Fruit fly (Drosophila melanogaster): Measurements from ENCODE around the gene fw.
A peak's percentile ranks its signal among the peaks of the same experiment; 100 is the strongest.

The fw gene

DNA sequence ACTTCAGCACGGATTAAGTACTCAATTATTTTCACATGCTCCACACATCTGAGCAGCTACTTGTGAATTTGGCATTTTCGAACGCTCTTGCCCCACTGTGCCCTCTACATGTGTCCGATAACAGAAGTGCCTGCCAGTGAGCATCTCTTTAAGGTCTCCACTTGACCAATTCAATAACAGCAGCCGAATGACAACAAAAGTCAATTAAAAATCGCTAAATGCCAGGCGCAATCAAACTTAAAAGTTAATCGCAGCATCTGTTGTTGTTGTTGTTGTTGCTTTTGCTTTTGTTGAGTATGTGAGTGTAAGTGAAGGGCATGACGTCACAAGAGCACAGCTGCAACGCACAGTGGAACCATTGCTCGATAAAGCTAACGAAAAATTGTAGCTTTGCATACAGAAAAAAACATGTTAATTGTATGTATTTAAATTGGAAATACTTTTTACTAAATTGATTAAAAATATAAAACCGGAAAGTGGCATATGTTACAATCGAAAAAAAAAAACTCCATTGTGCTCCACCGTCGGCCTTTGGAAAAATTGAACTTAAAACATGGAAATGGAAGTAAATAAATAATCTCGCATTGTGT, 11.2 kb upstream of the fw start (continued):
- TF ChIP-seq CG9705 (GFP tag; optimal IDR thresholded peaks at IDR 0.05) (no peak), usp (GFP tag; optimal IDR thresholded peaks at IDR 0.05) (no peak), br (GFP tag; optimal IDR thresholded peaks at IDR 0.05) (peak; percentile 34), sage (GFP tag; optimal IDR thresholded peaks at IDR 0.05) (peak; percentile 70), GATAd (GFP tag; optimal IDR thresholded peaks at IDR 0.05) (no peak), h (GFP tag; optimal IDR thresholded peaks at IDR 0.05) (peak; percentile 59), Myc (optimal IDR thresholded peaks at IDR 0.05) (no peak), foxo (GFP tag; optimal IDR thresholded peaks at IDR 0.05) (peak in 1 of 2 experiments; percentile 61), lola (GFP tag; optimal IDR thresholded peaks at IDR 0.05) (no peak), Dfd (GFP tag; optimal IDR thresholded peaks at IDR 0.05) (no peak), dl (GFP tag; optimal IDR thresholded peaks at IDR 0.05; ENCODE audit: insufficient read depth in 1 of 2, partially characterized antibody in 2 of 2) (no peak), dsf (GFP tag; optimal IDR thresholded peaks at IDR 0.05; ENCODE audit: borderline replicate concordance) (no peak), jim (GFP tag; optimal IDR thresholded peaks at IDR 0.05) (no peak), woc (GFP tag; optimal IDR thresholded peaks at IDR 0.05) (peak; percentile 54), Hnf4 (GFP tag; optimal IDR thresholded peaks at IDR 0.05) (peak; percentile 17), Jra (GFP tag; optimal IDR thresholded peaks at IDR 0.05) (peak; percentile 52), CG32264 (GFP tag; optimal IDR thresholded peaks at IDR 0.05) (no peak), sv (GFP tag; optimal IDR thresholded peaks at IDR 0.05) (no peak)

DNA sequence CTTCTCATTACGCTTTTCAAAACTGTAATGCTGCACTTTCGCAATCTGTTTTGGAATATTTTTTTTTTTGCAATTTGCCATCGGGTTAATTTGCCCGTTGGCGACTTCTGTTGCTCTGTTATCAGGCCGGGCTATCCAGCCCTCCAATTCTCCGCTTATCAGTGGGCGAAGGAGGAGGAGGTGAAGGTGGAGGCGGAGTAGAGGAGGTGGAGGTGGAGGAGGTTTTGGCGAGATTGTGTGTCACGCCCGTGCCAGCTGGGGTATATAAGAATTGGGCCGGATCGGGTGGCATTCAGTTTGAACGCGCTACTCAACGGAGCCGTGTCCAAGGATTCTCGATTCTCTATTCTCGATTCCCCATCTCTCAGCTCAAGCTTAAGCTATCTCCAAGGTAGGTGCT, 10.4 kb upstream of the fw start:
- TF ChIP-seq Rel (GFP tag; optimal IDR thresholded peaks at IDR 0.05) (no peak), Rel (tag; optimal IDR thresholded peaks at IDR 0.05) (peak; percentile 46), sage (GFP tag; optimal IDR thresholded peaks at IDR 0.05) (no peak), Hr83 (GFP tag; optimal IDR thresholded peaks at IDR 0.05; ENCODE audit: poor library complexity, severe bottlenecking) (no peak), Jra (GFP tag; optimal IDR thresholded peaks at IDR 0.05) (peak; percentile 23)

DNA sequence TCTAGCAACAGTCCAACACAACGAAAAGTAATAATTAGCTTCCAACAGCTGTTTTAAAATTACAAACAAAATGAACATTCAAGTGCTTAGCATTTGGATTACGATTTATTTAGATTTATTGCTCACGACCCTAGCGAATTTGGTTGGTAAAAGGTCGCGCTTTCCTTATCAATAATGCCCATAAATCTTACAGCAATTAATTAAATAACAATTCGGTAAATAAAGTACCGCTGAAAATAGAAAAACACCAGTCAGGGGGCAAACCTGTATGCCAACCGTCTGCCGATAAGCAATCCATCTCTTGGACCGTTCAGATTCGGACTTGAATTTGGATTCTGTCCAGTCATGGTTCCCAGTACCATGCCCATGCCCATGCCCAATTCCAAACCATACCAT, 9.4 kb upstream of the fw start:
- TF ChIP-seq woc (GFP tag; optimal IDR thresholded peaks at IDR 0.05) = no peak
- TF ChIP-seq Myc (optimal IDR thresholded peaks at IDR 0.05) = peak; percentile 11

DNA sequence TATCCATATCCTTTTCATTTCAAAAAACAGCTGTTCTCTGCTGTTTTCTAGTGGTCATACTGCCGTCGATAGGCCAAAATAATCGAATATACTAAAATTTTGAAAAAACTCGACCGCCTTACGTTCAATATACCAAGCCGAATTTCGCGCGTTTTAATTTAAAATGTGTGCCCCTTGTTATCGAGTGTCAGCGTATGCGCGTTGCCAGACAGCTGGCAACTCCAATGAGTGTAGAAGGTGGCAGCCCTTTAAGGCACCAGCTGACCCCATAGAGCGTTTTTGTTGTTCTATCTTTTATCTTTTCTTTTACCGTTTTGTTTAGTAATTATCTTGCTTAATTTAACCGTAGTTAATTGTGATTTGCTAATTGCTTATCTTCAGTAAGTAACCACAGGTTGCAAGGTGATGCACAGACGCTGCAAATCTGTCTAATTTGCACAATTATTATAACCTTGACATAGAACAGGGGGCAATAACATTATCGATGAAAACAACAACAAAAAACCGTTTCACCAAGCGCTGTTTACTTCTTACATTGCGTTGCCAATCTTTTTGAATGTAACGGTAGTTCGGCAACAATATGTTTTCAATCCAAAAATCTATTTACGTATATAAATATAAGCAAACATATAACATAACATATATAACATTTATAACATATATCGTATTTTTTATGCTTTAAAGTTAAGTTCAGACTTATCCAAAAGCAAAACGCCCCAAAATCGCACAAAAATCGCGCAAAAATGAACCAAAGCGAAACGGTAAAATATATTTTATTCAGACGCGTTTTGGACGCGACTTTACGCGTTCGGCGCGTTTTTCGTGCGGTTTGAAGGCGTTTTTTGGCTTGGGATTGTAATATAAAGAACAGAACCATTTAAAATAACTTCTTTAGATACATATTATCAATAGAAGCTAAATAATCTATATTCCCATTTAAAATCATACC, 8.7 kb upstream of the fw start, which contains the start of the genes CG1492 and regucalcin:
TSS of gene CG1492 (minus strand) at position 63 of the 949 bp plus-strand sequence.
TSS of gene regucalcin (plus strand) at position 229 of the 949 bp plus-strand sequence.
- TF ChIP-seq Myc (optimal IDR thresholded peaks at IDR 0.05) (peak; percentile 69), Jra (GFP tag; optimal IDR thresholded peaks at IDR 0.05) (no peak), psq (GFP tag; optimal IDR thresholded peaks at IDR 0.05) (no peak), Vsx2 (GFP tag; optimal IDR thresholded peaks at IDR 0.05; ENCODE audit: partially characterized antibody) (no peak), N (GFP tag; optimal IDR thresholded peaks at IDR 0.05) (no peak), tai (GFP tag; optimal IDR thresholded peaks at IDR 0.05) (no peak), Hr83 (GFP tag; optimal IDR thresholded peaks at IDR 0.05; ENCODE audit: poor library complexity, severe bottlenecking) (no peak), rgr (GFP tag; optimal IDR thresholded peaks at IDR 0.05) (no peak), woc (GFP tag; optimal IDR thresholded peaks at IDR 0.05) (no peak), Sp1 (GFP tag; optimal IDR thresholded peaks at IDR 0.05) (no peak), fru (GFP tag; optimal IDR thresholded peaks at IDR 0.05) (peak; percentile 20)

DNA sequence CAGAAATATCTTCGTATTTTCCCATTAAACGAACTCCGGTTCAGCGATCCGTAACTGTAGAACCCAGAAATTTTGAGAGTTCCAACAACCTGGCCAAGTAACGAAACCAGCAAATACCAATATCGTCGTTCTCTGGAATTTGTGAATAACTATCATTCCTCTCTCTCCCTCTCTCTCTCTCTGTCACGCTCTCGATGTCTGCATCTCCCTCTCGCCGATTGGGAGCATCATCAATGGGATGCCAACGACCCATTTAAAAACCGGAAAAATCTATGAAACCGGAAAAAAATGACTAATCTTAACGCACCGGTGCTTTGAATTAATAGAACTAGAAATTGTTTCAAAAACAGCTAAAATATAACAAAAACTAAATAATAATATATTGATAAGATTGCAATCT, 3.9 kb upstream of the fw start:
- TF ChIP-seq dl (GFP tag; optimal IDR thresholded peaks at IDR 0.05; ENCODE audit: insufficient read depth in 1 of 2, partially characterized antibody in 2 of 2) (peak; percentile 17 to 57), Dif (GFP tag; optimal IDR thresholded peaks at IDR 0.05; ENCODE audit: partially characterized antibody) (peak; percentile 63), Hr83 (GFP tag; optimal IDR thresholded peaks at IDR 0.05; ENCODE audit: poor library complexity, severe bottlenecking) (no peak)
